Worm (Caenorhabditis elegans): Measurements from ENCODE around the gene srh-23.

DNA sequence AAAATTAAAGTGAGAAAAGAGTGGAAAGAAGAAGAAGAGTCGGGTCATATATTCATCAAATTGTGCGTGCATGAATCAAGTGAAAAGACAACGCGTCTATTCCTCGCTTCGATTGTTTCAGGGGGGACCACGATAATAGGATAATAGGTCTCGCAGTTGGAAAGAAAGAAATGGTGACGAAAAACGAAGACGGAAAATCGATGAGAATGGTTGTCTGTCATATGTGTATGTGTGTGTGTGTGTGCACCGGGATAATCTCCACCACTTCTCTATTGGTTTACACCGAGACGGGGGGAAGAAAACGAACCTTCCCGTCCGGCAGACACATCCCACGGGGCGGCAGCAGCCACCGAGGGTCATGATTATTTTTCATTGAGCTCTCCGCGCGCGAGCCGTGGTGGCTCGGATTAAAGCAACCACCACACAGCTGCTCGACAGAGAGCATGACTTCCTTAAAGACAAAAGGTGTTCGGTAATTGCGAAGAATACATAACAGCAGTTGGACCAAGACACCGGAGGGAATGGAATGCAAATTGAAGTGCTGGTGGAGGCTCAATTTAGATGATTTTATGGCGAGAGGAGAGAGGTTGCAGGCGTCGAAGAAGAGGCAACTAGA lies 43.2 kb downstream of the srh-23 start:
- TF ChIP-seq unc-130 (GFP tag; optimal IDR thresholded peaks at IDR 0.05) = no peak
- no peak for TF ChIP-seq lsy-27 (tag; optimal IDR thresholded peaks at IDR 0.05; ENCODE audit: borderline replicate concordance, insufficient read depth)
- TF ChIP-seq egl-44 (GFP tag; IDR thresholded peaks at IDR 0.05) = no peak
- TF ChIP-seq F57C9.4 (tag; optimal IDR thresholded peaks at IDR 0.05) = no peak
- TF ChIP-seq ztf-6 (GFP tag; IDR thresholded peaks at IDR 0.05) = no peak
- TF ChIP-seq aptf-2 (GFP tag; conservative IDR thresholded peaks at IDR 0.05) = no peak
- TF ChIP-seq madf-3 (GFP tag; IDR thresholded peaks at IDR 0.05) = no peak
- TF ChIP-seq hmg-1.2 (GFP tag; IDR thresholded peaks at IDR 0.05) = no peak
- TF ChIP-seq lin-26 (GFP tag; IDR thresholded peaks at IDR 0.05) = no peak
- TF ChIP-seq Y67H2A.10 (GFP tag; conservative IDR thresholded peaks at IDR 0.05) = no peak
- no peak for TF ChIP-seq snpc-4 (GFP tag; optimal IDR thresholded peaks at IDR 0.05)
- TF ChIP-seq snpc-4 (tag; optimal IDR thresholded peaks at IDR 0.05) = no peak
- TF ChIP-seq unc-62 (GFP tag; optimal IDR thresholded peaks at IDR 0.05) = no peak
- TF ChIP-seq tbx-9 (tag; optimal IDR thresholded peaks at IDR 0.05; ENCODE audit: borderline replicate concordance) = no peak
